Fruit fly (Drosophila melanogaster): ENCODE data around the gene CG31546.
A peak's percentile ranks its signal among the peaks of the same experiment; 100 is the strongest.

The CG31546 gene

dm6 chr3R:5591398-5591853, 44.0 kb downstream of the CG31546 start, which contains the start of the genes noi and Vha26 (continued):
- TF ChIP-seq Fer3 (tag; optimal IDR thresholded peaks at IDR 0.05) (peak; percentile 19), CG6791 (GFP tag; IDR thresholded peaks at IDR 0.05; ENCODE audit: partially characterized antibody) (peak; percentile 55; the same call in 1 of the 3 replicates), pnt (GFP tag; optimal IDR thresholded peaks at IDR 0.05) (no peak), CG6854 (GFP tag; optimal IDR thresholded peaks at IDR 0.05) (no peak), HLH3B (GFP tag; IDR thresholded peaks at IDR 0.05) (no peak), trem (tag; optimal IDR thresholded peaks at IDR 0.05) (peak; percentile 91), CG3847 (GFP tag; IDR thresholded peaks at IDR 0.05) (peak; percentile 45; the same call in 1 of the 2 replicates), CG42726 (GFP tag; IDR thresholded peaks at IDR 0.05; ENCODE audit: partially characterized antibody) (no peak), pho (GFP tag; optimal IDR thresholded peaks at IDR 0.05) (peak; percentile 26), twi (tag; optimal IDR thresholded peaks at IDR 0.05) (peak; percentile 45), stc (GFP tag; IDR thresholded peaks at IDR 0.05) (no peak), Lim3 (GFP tag; IDR thresholded peaks at IDR 0.05) (no peak), sens-2 (GFP tag; IDR thresholded peaks at IDR 0.05) (no peak), usp (GFP tag; optimal IDR thresholded peaks at IDR 0.05) (no peak), crp (GFP tag; optimal IDR thresholded peaks at IDR 0.05) (peak in 1 of 2 experiments; percentile 87), Sox102F (GFP tag; optimal IDR thresholded peaks at IDR 0.05) (no peak), CG3726 (GFP tag; IDR thresholded peaks at IDR 0.05) (no peak), CG11560 (tag; IDR thresholded peaks at IDR 0.05) (peak; percentile 40; the same call in 2 of the 3 replicates), CG2875 (GFP tag; optimal IDR thresholded peaks at IDR 0.05) (peak; percentile 12), CG31388 (GFP tag; optimal IDR thresholded peaks at IDR 0.05) (no peak), croc (GFP tag; conservative IDR thresholded peaks at IDR 0.05) (no peak), row (GFP tag; IDR thresholded peaks at IDR 0.05) (peak; percentile 91), CG6175 (GFP tag; IDR thresholded peaks at IDR 0.05) (no peak), CG10147 (GFP tag; optimal IDR thresholded peaks at IDR 0.05) (no peak), CG34224 (GFP tag; IDR thresholded peaks at IDR 0.05; ENCODE audit: partially characterized antibody) (peak; percentile 47; the same call in 2 of the 3 replicates), CG4854 (GFP tag; optimal IDR thresholded peaks at IDR 0.05) (no peak), Doc2 (GFP tag; IDR thresholded peaks at IDR 0.05) (no peak), Sry-δ (GFP tag; optimal IDR thresholded peaks at IDR 0.05) (peak; percentile 74), hth (optimal IDR thresholded peaks at IDR 0.05) (no peak), HmgZ (tag; optimal IDR thresholded peaks at IDR 0.05) (peak; percentile 87), ara (GFP tag; IDR thresholded peaks at IDR 0.05) (no peak), CG6254 (GFP tag; optimal IDR thresholded peaks at IDR 0.05) (no peak), cg (GFP tag; optimal IDR thresholded peaks at IDR 0.05) (peak; percentile 56), Lpt (GFP tag; optimal IDR thresholded peaks at IDR 0.05) (no peak), ssp (GFP tag; IDR thresholded peaks at IDR 0.05) (peak; percentile 98), CTCF (GFP tag; optimal IDR thresholded peaks at IDR 0.05) (peak; percentile 7), crol (GFP tag; IDR thresholded peaks at IDR 0.05) (no peak), CG5953 (GFP tag; IDR thresholded peaks at IDR 0.05) (no peak), CG2202 (tag; optimal IDR thresholded peaks at IDR 0.05) (peak; percentile 50), inv (GFP tag; IDR thresholded peaks at IDR 0.05; ENCODE audit: partially characterized antibody) (peak; percentile 53; the same call in 1 of the 2 replicates), Hmr (GFP tag; optimal IDR thresholded peaks at IDR 0.05) (no peak), ERR (GFP tag; optimal IDR thresholded peaks at IDR 0.05) (no peak), CG34422 (GFP tag; IDR thresholded peaks at IDR 0.05) (no peak), BEAF-32 (GFP tag; optimal IDR thresholded peaks at IDR 0.05) (peak; percentile 77), CG3065 (GFP tag; optimal IDR thresholded peaks at IDR 0.05) (no peak), phol (tag; optimal IDR thresholded peaks at IDR 0.05) (peak; percentile 76), pum (GFP tag; optimal IDR thresholded peaks at IDR 0.05) (peak; percentile 34), emc (GFP tag; optimal IDR thresholded peaks at IDR 0.05) (no peak), Elba2 (GFP tag; optimal IDR thresholded peaks at IDR 0.05) (no peak), grau (tag; optimal IDR thresholded peaks at IDR 0.05) (peak; percentile 72), Hr78 (GFP tag; optimal IDR thresholded peaks at IDR 0.05) (peak in 1 of 2 experiments; percentile 54), CG30020 (tag; optimal IDR thresholded peaks at IDR 0.05) (peak; percentile 97)
